Fruit fly (Drosophila melanogaster): ENCODE data around the gene hfw.

DNA sequence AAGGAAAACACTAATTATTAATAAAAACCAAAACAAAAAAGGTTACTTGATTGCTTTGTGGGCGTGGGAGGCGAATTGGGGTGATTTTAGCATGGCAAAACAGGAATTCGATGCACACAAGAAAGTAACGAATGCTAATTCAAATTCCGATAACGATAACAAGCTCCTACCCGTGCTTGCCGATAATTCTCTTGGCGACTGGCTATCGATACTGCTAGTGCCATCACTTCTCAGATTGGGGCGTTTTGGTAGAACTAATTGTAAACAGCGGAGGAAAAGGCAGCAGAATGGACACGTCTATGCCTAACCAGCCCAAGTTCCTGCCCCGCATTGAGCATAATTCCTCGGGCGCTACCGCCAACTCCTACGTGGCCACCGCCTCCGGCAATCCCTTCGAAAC is 4.5 kb upstream of the hfw start, which contains the start of gene dor:
- TF ChIP-seq cnc (optimal IDR thresholded peaks at IDR 0.05) (no peak), cic (GFP tag; optimal IDR thresholded peaks at IDR 0.05) (no peak), CG12768 (GFP tag; optimal IDR thresholded peaks at IDR 0.05) (no peak), CG33017 (tag; optimal IDR thresholded peaks at IDR 0.05) (no peak), kay (GFP tag; ENCODE audit: borderline replicate concordance) (no peak), CG11617 (GFP tag; optimal IDR thresholded peaks at IDR 0.05) (no peak), CG1620 (GFP tag; optimal IDR thresholded peaks at IDR 0.05) (no peak)

All from whole organism, adult.